Worm (Caenorhabditis elegans) whole organism, midembryonic: Measurements from ENCODE around the gene nhr-117.

Source experiments
- T22C8.4 ChIP-seq: fragments of 200-800 bp; sonication (Bioruptor generic); IDR thresholded peaks from 2 replicates; pipeline ENCODE4 v1.3.6; 2022; ENCODE audit warnings: missing genetic modification characterization, missing compliant biosample characterization
- flt-1 ChIP-seq: fragments of 200-800 bp; sonication (Bioruptor generic); IDR thresholded peaks from 2 replicates; pipeline ENCODE4 v1.3.6; 2022; ENCODE audit warnings: missing genetic modification characterization, missing compliant biosample characterization
- tab-1 ChIP-seq: fragments of 200-800 bp; sonication (Bioruptor generic); IDR thresholded peaks from 2 replicates; pipeline ENCODE4 v1.3.6; 2022; ENCODE audit warnings: missing genetic modification characterization, missing compliant biosample characterization
- ztf-23 ChIP-seq: fragments of 200-800 bp; sonication (Bioruptor generic); IDR thresholded peaks from 2 replicates; pipeline ENCODE4 v1.3.6; 2022; ENCODE audit warnings: missing genetic modification reagents, missing genetic modification characterization, missing compliant biosample characterization

DNA sequence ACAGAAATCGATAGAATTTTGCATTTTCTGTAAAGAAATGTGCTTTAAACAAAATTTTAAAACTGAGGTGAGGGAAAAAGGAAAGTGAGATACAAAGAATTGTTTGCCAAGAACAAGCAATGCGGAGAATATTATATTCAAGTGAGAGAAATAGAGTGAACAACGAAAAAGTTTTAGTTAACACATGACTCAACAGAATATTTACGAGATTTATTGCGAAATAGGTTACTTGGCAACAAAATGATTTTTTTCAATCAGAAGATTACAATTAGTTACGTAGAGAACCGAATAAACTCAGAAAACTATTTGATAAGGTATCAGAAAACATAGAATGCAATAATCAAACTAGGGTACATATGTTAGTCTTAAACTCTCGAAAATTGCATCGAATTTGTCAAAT, at the start of gene nhr-117:
- TF ChIP-seq flt-1 (no peak), ztf-23 (GFP tag; lab: Robert Waterston, UW) (no peak), T22C8.4 (GFP tag; lab: Robert Waterston, UW) (no peak), tab-1 (GFP tag; lab: Robert Waterston, UW) (no peak)
